Worm (Caenorhabditis elegans) whole organism, L1 larva: ENCODE data around the gene W04B5.3.

Experiments
- aha-1 ChIP-seq: fragments of 150-350 bp; optimal IDR thresholded peaks from 2 replicates; lab custom pipeline; 2014; ENCODE audit warnings: missing biosample characterization, missing genetic modification characterization
- blmp-1 ChIP-seq: fragments of 150-350 bp; optimal IDR thresholded peaks from 2 replicates; lab custom pipeline; 2014; ENCODE audit warnings: missing biosample characterization, missing genetic modification characterization
- ceh-88 ChIP-seq: fragments of 200-800 bp; sonication (Bioruptor generic); IDR thresholded peaks from 2 replicates; pipeline ENCODE4 v1.3.6; 2022; ENCODE audit warnings: missing genetic modification characterization, missing compliant biosample characterization
- elt-3 ChIP-seq, 6 experiments: fragments of 150-350 bp in 1 of 6; sonication (generic microtip); optimal IDR thresholded peaks; 2 replicates each; lab custom pipeline; 2017 to 2018; ENCODE audit warnings: missing biosample characterization in 6 of 6, missing genetic modification characterization in 6 of 6, inconsistent platforms in 1 of 6
- fkh-4 ChIP-seq: sonication (generic microtip); optimal IDR thresholded peaks from 2 replicates; lab custom pipeline; 2016; ENCODE audit warnings: missing compliant biosample characterization, missing genetic modification characterization, borderline replicate concordance
- lsy-2 ChIP-seq, 2 experiments: fragments of 150-350 bp; optimal IDR thresholded peaks; 2 replicates each; lab custom pipeline; 2014; ENCODE audit warnings: missing biosample characterization in 2 of 2, missing genetic modification characterization in 2 of 2
- nhr-12 ChIP-seq: sonication (generic microtip); optimal IDR thresholded peaks from 2 replicates; lab custom pipeline; 2017; ENCODE audit warnings: missing biosample characterization, missing genetic modification characterization
- nhr-77 ChIP-seq: fragments of 150-350 bp; optimal IDR thresholded peaks from 2 replicates; lab custom pipeline; 2014; ENCODE audit warnings: missing biosample characterization, missing genetic modification characterization
- nhr-85 ChIP-seq: sonication (generic microtip); peaks from one replicate; lab custom pipeline; 2016; ENCODE audit warnings: missing genetic modification characterization, inconsistent platforms, missing compliant biosample characterization
- xbp-1 ChIP-seq: sonication (generic microtip); optimal IDR thresholded peaks from 2 replicates; lab custom pipeline; 2016; ENCODE audit warnings: missing genetic modification characterization, missing compliant biosample characterization
- ztf-11 ChIP-seq, 2 experiments: sonication (generic microtip); optimal IDR thresholded peaks; 2 replicates each; lab custom pipeline; 2016 to 2017; ENCODE audit warnings: missing genetic modification characterization in 2 of 2, missing biosample characterization in 1 of 2, missing compliant biosample characterization in 1 of 2

ce11 chrIII:2418159-2418658 is at the start of gene W04B5.3, which contains the start of gene W04B5.5:
- TF ChIP-seq aha-1 (tag; lab: Kevin White, UChicago) (no peak), nhr-12 (tag; lab: Kevin White, UChicago) (no peak), nhr-77 (tag; lab: Kevin White, UChicago) (peak; percentile 25), blmp-1 (peak; percentile 31), elt-3 (tag; optimal IDR thresholded peaks at IDR 0.05; lab: Kevin White, UChicago) (peak in 2 of 6 experiments; percentile 2 to 33), xbp-1 (tag; lab: Kevin White, UChicago) (peak; percentile 47), ceh-88 (GFP tag; lab: Robert Waterston, UW) (0 out of 2 replicates have a peak, but pooled peaks have one; percentile 32), fkh-4 (tag; lab: Kevin White, UChicago) (no peak), ztf-11 (tag; optimal IDR thresholded peaks at IDR 0.05; lab: Kevin White, UChicago) (peak in 1 of 2 experiments; percentile 7), nhr-85 (tag; lab: Kevin White, UChicago) (peak; percentile 16), lsy-2 (tag; optimal IDR thresholded peaks at IDR 0.05; lab: Kevin White, UChicago) (peak; percentile 79 to 86)
